Worm (Caenorhabditis elegans): ENCODE measurements around the gene srap-1.
A peak's percentile ranks its signal among the peaks of the same experiment; 100 is the strongest.

srap-1 gene

DNA sequence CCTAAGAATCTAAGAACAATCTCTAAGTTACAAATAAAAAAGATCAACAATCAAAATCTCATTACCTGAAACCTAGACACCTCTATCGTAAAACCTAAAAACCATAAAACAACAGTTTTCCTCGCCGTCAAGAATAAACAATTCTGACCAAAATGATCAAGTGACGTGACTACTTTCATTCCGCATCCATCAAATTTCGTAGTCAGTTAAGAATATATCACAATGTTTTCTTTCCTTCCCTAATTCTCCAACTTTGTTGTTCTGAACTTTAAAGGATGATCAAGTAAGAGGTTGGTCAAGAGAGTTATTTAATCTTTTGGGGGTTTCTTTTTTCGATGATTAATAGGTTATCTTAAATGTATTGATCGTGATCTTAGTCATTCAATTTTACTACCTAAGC is 39.7 kb upstream of the srap-1 start (continued):
- no peak for TF ChIP-seq C34B4.2 (tag; optimal IDR thresholded peaks at IDR 0.05)
- TF ChIP-seq grh-1 (GFP tag; IDR thresholded peaks at IDR 0.05), result no peak
- no peak for TF ChIP-seq tlp-1 (tag; optimal IDR thresholded peaks at IDR 0.05)
- TF ChIP-seq ets-5 (GFP tag; IDR thresholded peaks at IDR 0.05), result no peak
- no peak for TF ChIP-seq egl-13 (tag; optimal IDR thresholded peaks at IDR 0.05)
- TF ChIP-seq fkh-8 (tag; optimal IDR thresholded peaks at IDR 0.05), result no peak
- TF ChIP-seq hpl-2 (GFP tag; optimal IDR thresholded peaks at IDR 0.05), result no peak
- TF ChIP-seq lin-13 (GFP tag; optimal IDR thresholded peaks at IDR 0.05), result no peak
- peak; percentile 54 for TF ChIP-seq nhr-20 (tag; optimal IDR thresholded peaks at IDR 0.05)
- no peak for TF ChIP-seq sox-4 (tag; optimal IDR thresholded peaks at IDR 0.05)
- TF ChIP-seq zag-1 (tag; optimal IDR thresholded peaks at IDR 0.05), result no peak
- TF ChIP-seq ceh-88 (GFP tag; IDR thresholded peaks at IDR 0.05), result no peak
- peak; percentile 75 for TF ChIP-seq nhr-85 (tag)
- no peak for TF ChIP-seq unc-86 (tag; optimal IDR thresholded peaks at IDR 0.05)
- no peak for TF ChIP-seq nhr-47 (tag; optimal IDR thresholded peaks at IDR 0.05)
- 0 out of 2 replicates have a peak, but pooled peaks have one; percentile 2 for TF ChIP-seq nhr-19 (GFP tag; conservative IDR thresholded peaks at IDR 0.05)
- TF ChIP-seq unc-62 (GFP tag; optimal IDR thresholded peaks at IDR 0.05), result no peak
- no peak for TF ChIP-seq fos-1 (tag; optimal IDR thresholded peaks at IDR 0.05)
- TF ChIP-seq alr-1 (tag; optimal IDR thresholded peaks at IDR 0.05; ENCODE audit: borderline replicate concordance), result no peak
- TF ChIP-seq snu-23 (GFP tag; optimal IDR thresholded peaks at IDR 0.05), result peak; percentile 6
- no peak for TF ChIP-seq efl-1 (optimal IDR thresholded peaks at IDR 0.05)
- peak in 1 of 2 experiments; percentile 40 for TF ChIP-seq efl-1 (GFP tag; optimal IDR thresholded peaks at IDR 0.05 in 1 of 2)
- no peak for TF ChIP-seq jun-1 (tag; optimal IDR thresholded peaks at IDR 0.05)
- peak in 2 of 6 experiments; percentile 54 to 90 for TF ChIP-seq elt-3 (tag; optimal IDR thresholded peaks at IDR 0.05)
- TF ChIP-seq xbp-1 (tag; optimal IDR thresholded peaks at IDR 0.05), result no peak
- no peak for TF ChIP-seq nhr-90 (tag; optimal IDR thresholded peaks at IDR 0.05; ENCODE audit: poor library complexity)
- TF ChIP-seq ztf-4 (tag; optimal IDR thresholded peaks at IDR 0.05), result no peak

DNA sequence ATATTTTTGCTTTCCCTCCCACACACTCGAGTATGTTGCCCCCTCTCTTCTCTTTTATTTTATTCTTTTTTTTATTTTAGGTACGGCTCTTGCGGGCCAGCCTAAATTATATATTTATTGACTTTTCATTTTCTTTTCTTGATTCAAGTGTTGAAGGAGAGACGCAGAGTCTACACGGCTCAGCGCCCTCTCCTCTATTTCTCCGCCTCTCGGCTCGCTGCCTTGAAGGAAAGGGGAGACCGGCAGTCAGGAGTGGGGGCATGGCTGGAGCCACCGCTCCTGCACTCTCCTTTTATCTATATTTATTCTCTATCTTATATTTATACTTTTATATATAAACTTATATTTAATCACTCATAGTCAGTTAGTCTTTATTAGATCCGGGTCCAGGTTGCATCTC is 36.6 kb upstream of the srap-1 start:
- TF ChIP-seq lin-14 (GFP tag; optimal IDR thresholded peaks at IDR 0.05), result peak; percentile 52
- TF ChIP-seq tbx-2 (tag; optimal IDR thresholded peaks at IDR 0.05), result peak; percentile 10
- no peak for TF ChIP-seq unc-30 (tag; optimal IDR thresholded peaks at IDR 0.05)
- no peak for TF ChIP-seq unc-86 (tag; optimal IDR thresholded peaks at IDR 0.05)
- TF ChIP-seq mab-9 (GFP tag; IDR thresholded peaks at IDR 0.05), result no peak
- peak; percentile 27 for TF ChIP-seq mep-1 (tag; optimal IDR thresholded peaks at IDR 0.05)
- peak; percentile 51 for TF ChIP-seq snpc-4 (tag; optimal IDR thresholded peaks at IDR 0.05)
- TF ChIP-seq unc-62 (GFP tag; optimal IDR thresholded peaks at IDR 0.05), result no peak

DNA sequence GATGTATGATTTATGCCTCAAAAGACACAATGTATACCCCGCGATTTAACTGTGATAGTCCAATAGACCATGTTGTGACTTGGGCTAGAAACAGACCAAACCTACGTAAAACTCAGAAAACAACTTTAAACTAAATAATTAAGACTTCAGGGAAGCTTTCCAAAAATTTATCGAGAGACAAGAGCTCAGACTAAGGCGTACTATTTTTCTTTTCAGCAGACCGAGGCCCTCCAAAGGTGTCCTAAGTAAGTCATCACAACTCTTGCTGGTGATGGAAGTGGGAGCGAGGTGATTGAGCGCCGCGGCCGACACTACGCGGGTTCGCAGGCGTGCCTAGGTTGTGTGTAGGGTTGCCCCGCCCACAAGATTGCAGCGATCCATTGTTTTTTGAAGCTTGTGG is 36.0 kb upstream of the srap-1 start:
- TF ChIP-seq ceh-82 (tag; optimal IDR thresholded peaks at IDR 0.05), result peak; percentile 34 to 69 (median 54)
- TF ChIP-seq elt-2 (tag; optimal IDR thresholded peaks at IDR 0.05), result peak; percentile 54
- TF ChIP-seq aha-1 (tag; optimal IDR thresholded peaks at IDR 0.05), result no peak
- no peak for TF ChIP-seq ces-1 (GFP tag; optimal IDR thresholded peaks at IDR 0.05)
- TF ChIP-seq egl-13 (tag; optimal IDR thresholded peaks at IDR 0.05), result peak; percentile 50
- TF ChIP-seq pag-3 (tag; optimal IDR thresholded peaks at IDR 0.05; ENCODE audit: borderline replicate concordance, insufficient read depth), result no peak
- TF ChIP-seq lin-14 (GFP tag; optimal IDR thresholded peaks at IDR 0.05), result peak; percentile 70
- TF ChIP-seq aly-2 (tag; optimal IDR thresholded peaks at IDR 0.05), result peak; percentile 58
- peak; percentile 91 for TF ChIP-seq nhr-71 (tag; optimal IDR thresholded peaks at IDR 0.05)
- no peak for TF ChIP-seq ceh-63 (GFP tag; optimal IDR thresholded peaks at IDR 0.05)
- TF ChIP-seq hlh-4 (tag; optimal IDR thresholded peaks at IDR 0.05), result no peak
- TF ChIP-seq elt-3 (tag; optimal IDR thresholded peaks at IDR 0.05), result peak in 1 of 6 experiments; percentile 42
- no peak for TF ChIP-seq fkh-10 (GFP tag; optimal IDR thresholded peaks at IDR 0.05)
- no peak for TF ChIP-seq nhr-84 (tag; optimal IDR thresholded peaks at IDR 0.05)
- peak; percentile 29 to 68 for TF ChIP-seq efl-1 (optimal IDR thresholded peaks at IDR 0.05)
- TF ChIP-seq efl-1 (GFP tag; optimal IDR thresholded peaks at IDR 0.05 in 1 of 2), result peak; percentile 10 to 96
- TF ChIP-seq sox-4 (tag; optimal IDR thresholded peaks at IDR 0.05), result no peak
- TF ChIP-seq dpl-1 (GFP tag; optimal IDR thresholded peaks at IDR 0.05), result peak; percentile 22 to 38 (median 31)
- no peak for TF ChIP-seq hlh-17 (GFP tag; optimal IDR thresholded peaks at IDR 0.05; ENCODE audit: borderline replicate concordance)
- peak; percentile 99 for TF ChIP-seq snpc-4 (tag; optimal IDR thresholded peaks at IDR 0.05)
- peak; percentile 7 for TF ChIP-seq jun-1 (tag; optimal IDR thresholded peaks at IDR 0.05)
- TF ChIP-seq unc-62 (GFP tag; optimal IDR thresholded peaks at IDR 0.05), result no peak
- peak; percentile 16 for TF ChIP-seq pax-3 (tag; optimal IDR thresholded peaks at IDR 0.05)
- TF ChIP-seq ztf-11 (tag; optimal IDR thresholded peaks at IDR 0.05), result peak in 1 of 2 experiments; percentile 50
- no peak for TF ChIP-seq nhr-76 (tag; optimal IDR thresholded peaks at IDR 0.05)
- peak; percentile 61 for TF ChIP-seq fos-1 (tag; optimal IDR thresholded peaks at IDR 0.05)
- TF ChIP-seq nhr-19 (GFP tag; conservative IDR thresholded peaks at IDR 0.05), result peak; percentile 89
